Worm (Caenorhabditis elegans): ENCODE results near the gene gpa-2.

DNA sequence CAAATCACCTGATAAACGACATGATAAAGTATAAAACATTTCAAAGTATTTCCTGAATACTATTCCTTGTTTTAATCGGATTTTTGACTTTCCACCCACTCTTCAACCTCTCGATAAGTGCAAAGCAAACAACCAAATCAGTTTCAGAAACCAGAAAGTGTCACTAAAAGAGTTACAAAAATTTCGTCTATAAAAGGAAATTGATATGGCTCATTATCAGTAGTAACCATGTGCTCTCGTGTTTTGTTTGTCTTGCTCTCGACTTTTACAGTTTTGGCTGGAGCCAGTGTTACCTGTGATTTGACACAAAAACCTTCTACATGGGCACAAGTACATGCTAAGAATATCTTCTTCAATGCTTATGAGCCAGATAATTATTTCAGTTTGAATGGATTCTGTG, 12.9 kb downstream of the gpa-2 start, which contains the start of gene F52E1.14:
- TF ChIP-seq lin-15B (tag; optimal IDR thresholded peaks at IDR 0.05) = no peak
- no peak for TF ChIP-seq fos-1 (tag; optimal IDR thresholded peaks at IDR 0.05)
- TF ChIP-seq egl-27 (tag; optimal IDR thresholded peaks at IDR 0.05) = no peak
- TF ChIP-seq blmp-1 (tag; optimal IDR thresholded peaks at IDR 0.05) = no peak
- no peak for TF ChIP-seq lin-14 (GFP tag; optimal IDR thresholded peaks at IDR 0.05)
- TF ChIP-seq hlh-17 (GFP tag; optimal IDR thresholded peaks at IDR 0.05; ENCODE audit: borderline replicate concordance) = no peak
- TF ChIP-seq hpl-2 (GFP tag; optimal IDR thresholded peaks at IDR 0.05) = no peak
- TF ChIP-seq ztf-11 (tag; optimal IDR thresholded peaks at IDR 0.05) = no peak
- TF ChIP-seq ztf-4 (tag; optimal IDR thresholded peaks at IDR 0.05) = no peak
- no peak for TF ChIP-seq elt-3 (tag; optimal IDR thresholded peaks at IDR 0.05)
- no peak for TF ChIP-seq sox-4 (tag; optimal IDR thresholded peaks at IDR 0.05)

All from whole organism, L1 larva.